Fruit fly (Drosophila melanogaster): Measurements from ENCODE around the gene CG44006.

The CG44006 gene

DNA sequence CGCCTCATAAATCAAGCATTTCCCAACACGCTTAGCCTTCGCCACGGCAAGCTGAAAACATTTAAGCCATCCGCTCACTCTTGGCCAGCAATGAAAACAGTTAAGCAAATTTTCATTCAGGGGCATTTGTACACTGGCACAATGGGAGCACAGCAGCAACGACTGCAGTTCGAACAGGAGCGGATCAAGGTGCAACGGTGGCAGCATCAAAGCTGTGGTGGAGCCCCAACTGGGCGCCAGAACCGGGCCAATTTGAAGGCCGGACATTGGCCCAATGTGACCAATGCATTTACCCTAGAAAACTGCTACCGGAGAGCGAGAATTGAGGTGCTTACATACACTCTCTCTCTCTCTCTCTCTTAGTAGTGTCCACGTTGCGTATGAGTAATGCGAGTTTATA is 48.1 kb downstream of the CG44006 start:
- peak; percentile 77 for TF ChIP-seq Ets98B (GFP tag; IDR thresholded peaks at IDR 0.05)
- TF ChIP-seq CG4496 (GFP tag; IDR thresholded peaks at IDR 0.05): peak; percentile 80
- no peak for TF ChIP-seq CG17806 (tag; optimal IDR thresholded peaks at IDR 0.05)
- TF ChIP-seq EcR (GFP tag; optimal IDR thresholded peaks at IDR 0.05): peak; percentile 59
- peak; percentile 34; the same call in 1 of the 2 replicates for TF ChIP-seq rn (GFP tag; IDR thresholded peaks at IDR 0.05)
- TF ChIP-seq CG34367 (tag; optimal IDR thresholded peaks at IDR 0.05): no peak
- peak; percentile 56 for TF ChIP-seq CG14655 (GFP tag; optimal IDR thresholded peaks at IDR 0.05)
- TF ChIP-seq CG13204 (GFP tag; optimal IDR thresholded peaks at IDR 0.05): no peak
- TF ChIP-seq Pif1A (GFP tag; optimal IDR thresholded peaks at IDR 0.05): no peak
- TF ChIP-seq CG32121 (GFP tag; IDR thresholded peaks at IDR 0.05): peak; percentile 74
- TF ChIP-seq CG8301 (tag; optimal IDR thresholded peaks at IDR 0.05): peak; percentile 15
- no peak for TF ChIP-seq CG12605 (GFP tag; IDR thresholded peaks at IDR 0.05)
- TF ChIP-seq CG9948 (tag; optimal IDR thresholded peaks at IDR 0.05): no peak
- no peak for TF ChIP-seq CG15710 (tag; optimal IDR thresholded peaks at IDR 0.05)
- no peak for TF ChIP-seq Pif1B (GFP tag; optimal IDR thresholded peaks at IDR 0.05)

DNA sequence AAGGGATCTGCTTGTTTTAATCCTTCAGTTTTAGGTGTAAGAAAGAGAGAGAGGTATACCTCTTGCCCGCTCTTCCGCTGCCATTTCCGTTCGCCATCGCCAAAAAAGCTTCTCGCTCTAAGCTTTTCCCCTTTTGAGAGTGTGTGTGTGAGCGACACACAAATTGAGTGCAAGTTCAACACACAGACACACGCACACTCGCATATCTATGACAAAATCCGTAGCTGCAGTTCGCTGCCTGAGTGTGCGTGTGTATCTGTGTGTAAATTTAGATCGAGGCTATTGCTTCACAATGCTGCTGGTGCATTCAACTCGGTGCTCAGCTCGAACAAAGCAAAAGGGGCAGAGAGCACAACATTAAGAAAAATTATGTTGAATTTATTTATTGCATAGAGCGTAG is 49.0 kb downstream of the CG44006 start:
- TF ChIP-seq CG17806 (tag; optimal IDR thresholded peaks at IDR 0.05): no peak
- TF ChIP-seq CG12605 (GFP tag; IDR thresholded peaks at IDR 0.05): no peak
- TF ChIP-seq CG8159 (tag; optimal IDR thresholded peaks at IDR 0.05): no peak
- TF ChIP-seq CG9948 (tag; optimal IDR thresholded peaks at IDR 0.05): no peak
- TF ChIP-seq Pif1B (GFP tag; optimal IDR thresholded peaks at IDR 0.05): no peak
- peak; percentile 38; the same call in 1 of the 2 replicates for TF ChIP-seq Ets98B (GFP tag; IDR thresholded peaks at IDR 0.05)
- no peak for TF ChIP-seq D1 (tag; optimal IDR thresholded peaks at IDR 0.05)
- TF ChIP-seq CG13204 (GFP tag; optimal IDR thresholded peaks at IDR 0.05): no peak
- peak; percentile 57; the same call in 2 of the 3 replicates for TF ChIP-seq CG4496 (GFP tag; IDR thresholded peaks at IDR 0.05)
- TF ChIP-seq rn (GFP tag; IDR thresholded peaks at IDR 0.05): no peak
- no peak for TF ChIP-seq CG8301 (tag; optimal IDR thresholded peaks at IDR 0.05)
- TF ChIP-seq CG32121 (GFP tag; IDR thresholded peaks at IDR 0.05): peak; percentile 43; the same call in 1 of the 2 replicates
- no peak for TF ChIP-seq CG10348 (GFP tag; IDR thresholded peaks at IDR 0.05)
- no peak for TF ChIP-seq gl (tag; optimal IDR thresholded peaks at IDR 0.05)
- peak; percentile 7 for TF ChIP-seq Snoo (tag; optimal IDR thresholded peaks at IDR 0.05)
- TF ChIP-seq CG15710 (tag; optimal IDR thresholded peaks at IDR 0.05): no peak
- TF ChIP-seq CG34367 (tag; optimal IDR thresholded peaks at IDR 0.05): no peak
- no peak for TF ChIP-seq fd96Ca (GFP tag; IDR thresholded peaks at IDR 0.05)
- peak; percentile 16 for TF ChIP-seq CG14655 (GFP tag; optimal IDR thresholded peaks at IDR 0.05)
- TF ChIP-seq EcR (GFP tag; optimal IDR thresholded peaks at IDR 0.05): peak; percentile 90
- no peak for TF ChIP-seq Pif1A (GFP tag; optimal IDR thresholded peaks at IDR 0.05)

DNA sequence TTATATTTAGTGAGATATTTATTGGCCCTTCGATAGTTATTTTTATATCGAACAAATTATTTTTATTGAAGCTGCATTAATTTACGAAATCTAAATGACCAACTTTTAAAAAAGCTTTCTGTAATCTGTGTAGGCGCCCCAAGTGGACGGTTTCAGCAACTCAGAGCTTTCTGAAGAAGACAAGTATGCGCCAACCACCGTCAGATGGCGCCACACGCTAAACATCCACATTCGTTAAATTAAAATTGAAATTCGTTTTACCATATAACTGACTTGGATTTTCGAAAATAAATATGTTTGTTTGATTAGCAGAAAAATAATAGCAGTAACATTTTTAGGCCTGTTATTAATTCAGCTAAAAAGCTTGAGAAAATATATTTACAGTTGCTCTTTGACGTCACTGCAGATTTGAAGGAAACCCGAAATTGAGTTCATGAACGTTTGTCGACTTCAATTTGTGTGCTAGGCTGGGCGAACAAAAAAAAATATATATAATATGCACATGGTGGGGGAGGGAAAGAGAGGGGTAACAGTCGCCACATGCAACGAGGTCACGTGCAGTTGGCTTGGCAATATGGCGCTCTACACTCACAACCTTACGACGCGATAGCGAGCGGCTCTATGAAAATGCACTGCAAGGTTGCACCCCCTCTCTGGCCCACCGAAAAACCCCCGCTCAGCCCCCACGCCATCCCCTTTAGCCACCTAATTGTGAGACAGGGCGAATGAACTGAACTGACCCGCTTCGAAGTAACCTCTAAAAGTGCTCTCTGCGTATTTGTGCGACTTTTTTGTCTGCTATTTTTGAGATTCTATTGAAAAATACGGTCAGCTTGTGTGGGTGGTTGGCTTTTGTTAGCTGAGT is 50.1 kb downstream of the CG44006 start:
- TF ChIP-seq CG12605 (GFP tag; IDR thresholded peaks at IDR 0.05) (peak; percentile 52), Ets98B (GFP tag; IDR thresholded peaks at IDR 0.05) (peak; percentile 75), CG34367 (tag; optimal IDR thresholded peaks at IDR 0.05) (peak; percentile 46), CG9948 (tag; optimal IDR thresholded peaks at IDR 0.05) (peak; percentile 31), CG4496 (GFP tag; IDR thresholded peaks at IDR 0.05) (peak; percentile 75), D1 (tag; optimal IDR thresholded peaks at IDR 0.05) (peak; percentile 81), Pif1B (GFP tag; optimal IDR thresholded peaks at IDR 0.05) (peak; percentile 41), CG8159 (tag; optimal IDR thresholded peaks at IDR 0.05) (peak; percentile 35), CG14655 (GFP tag; optimal IDR thresholded peaks at IDR 0.05) (peak; percentile 74), rn (GFP tag; IDR thresholded peaks at IDR 0.05) (no peak), fd96Ca (GFP tag; IDR thresholded peaks at IDR 0.05) (no peak), CG8301 (tag; optimal IDR thresholded peaks at IDR 0.05) (peak; percentile 67), CG10348 (GFP tag; IDR thresholded peaks at IDR 0.05) (no peak), Snoo (tag; optimal IDR thresholded peaks at IDR 0.05) (peak; percentile 77), EcR (GFP tag; optimal IDR thresholded peaks at IDR 0.05) (peak; percentile 82), Pif1A (GFP tag; optimal IDR thresholded peaks at IDR 0.05) (peak; percentile 79), CG17806 (tag; optimal IDR thresholded peaks at IDR 0.05) (peak; percentile 50), CG32121 (GFP tag; IDR thresholded peaks at IDR 0.05) (peak; percentile 59; the same call in 1 of the 2 replicates), CG15710 (tag; optimal IDR thresholded peaks at IDR 0.05) (peak; percentile 47), CG13204 (GFP tag; optimal IDR thresholded peaks at IDR 0.05) (peak; percentile 23), gl (tag; optimal IDR thresholded peaks at IDR 0.05) (peak; percentile 11)

DNA sequence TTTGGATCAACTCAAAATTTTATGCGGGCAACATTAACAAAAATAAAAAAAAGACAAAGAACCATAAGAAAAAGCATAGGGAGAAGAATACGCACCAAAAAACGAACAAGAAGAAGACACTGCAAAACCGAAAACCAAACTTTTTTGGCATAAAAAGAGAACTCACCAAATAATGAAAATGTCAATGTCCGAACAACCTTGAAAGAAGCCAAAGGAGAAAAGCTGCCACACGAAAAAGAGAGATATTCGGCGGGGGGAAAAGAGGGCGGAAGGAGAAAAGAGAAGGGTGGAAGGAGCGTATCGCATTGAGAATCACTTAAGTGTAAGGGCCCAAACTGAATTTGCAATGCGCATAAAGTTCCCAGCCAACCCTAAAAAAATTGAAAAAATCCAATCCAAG is 51.0 kb downstream of the CG44006 start:
- TF ChIP-seq CG15710 (tag; optimal IDR thresholded peaks at IDR 0.05): no peak
- TF ChIP-seq rn (GFP tag; IDR thresholded peaks at IDR 0.05): no peak
- TF ChIP-seq CG10348 (GFP tag; IDR thresholded peaks at IDR 0.05): no peak
- no peak for TF ChIP-seq CG4496 (GFP tag; IDR thresholded peaks at IDR 0.05)
- TF ChIP-seq CG14655 (GFP tag; optimal IDR thresholded peaks at IDR 0.05): no peak
- TF ChIP-seq CG32121 (GFP tag; IDR thresholded peaks at IDR 0.05): no peak
- TF ChIP-seq CG8159 (tag; optimal IDR thresholded peaks at IDR 0.05): no peak
- no peak for TF ChIP-seq CG13204 (GFP tag; optimal IDR thresholded peaks at IDR 0.05)
- TF ChIP-seq CG34367 (tag; optimal IDR thresholded peaks at IDR 0.05): no peak
- no peak for TF ChIP-seq Ets98B (GFP tag; IDR thresholded peaks at IDR 0.05)
- TF ChIP-seq D1 (tag; optimal IDR thresholded peaks at IDR 0.05): no peak
- no peak for TF ChIP-seq gl (tag; optimal IDR thresholded peaks at IDR 0.05)
- TF ChIP-seq CG9948 (tag; optimal IDR thresholded peaks at IDR 0.05): no peak
- no peak for TF ChIP-seq EcR (GFP tag; optimal IDR thresholded peaks at IDR 0.05)
- no peak for TF ChIP-seq Pif1B (GFP tag; optimal IDR thresholded peaks at IDR 0.05)
- no peak for TF ChIP-seq Snoo (tag; optimal IDR thresholded peaks at IDR 0.05)
- TF ChIP-seq CG8301 (tag; optimal IDR thresholded peaks at IDR 0.05): no peak
